Comparison of ENCODE assay signal across 1 fruit fly cellular context in genomic region chrX:3880645-3881316, dm6.
TF ChIP-seq lines count a peak whose summit lies in the region.

Gene VhaAC39-1, plus strand, starts transcription at chrX:3880748.

TF ChIP-seq in whole organism, embryonic, 481 proteins besides CTCF, POLR2A, EP300 and RAD21 (continued from another document):
- TF ChIP-seq scrt (GFP tag; optimal IDR thresholded peaks at IDR 0.05; lab: Kevin White, UChicago) (no peak), CG13287 (GFP tag; IDR thresholded peaks at IDR 0.05; lab: Robert Waterston, UW; ENCODE audit: partially characterized antibody) (peak; percentile 23; the same call in 1 of the 2 replicates), Dp (GFP tag; optimal IDR thresholded peaks at IDR 0.05; lab: Kevin White, UChicago) (peak; percentile 45), crp (GFP tag; optimal IDR thresholded peaks at IDR 0.05; lab: Kevin White, UChicago) (peak in 1 of 2 experiments; percentile 71), zfh1 (GFP tag; IDR thresholded peaks at IDR 0.05; lab: Robert Waterston, UW) (no peak), exex (tag; optimal IDR thresholded peaks at IDR 0.05; lab: Kevin White, UChicago) (no peak), chif (GFP tag; optimal IDR thresholded peaks at IDR 0.05; lab: Kevin White, UChicago) (no peak), Sry-δ (GFP tag; optimal IDR thresholded peaks at IDR 0.05; lab: Kevin White, UChicago) (no peak), CG32772 (GFP tag; IDR thresholded peaks at IDR 0.05; lab: Robert Waterston, UW) (no peak), Usf (GFP tag; optimal IDR thresholded peaks at IDR 0.05; lab: Kevin White, UChicago) (peak; percentile 43), YL-1 (GFP tag; optimal IDR thresholded peaks at IDR 0.05; lab: Kevin White, UChicago) (peak; percentile 92), CG4282 (GFP tag; optimal IDR thresholded peaks at IDR 0.05; lab: Kevin White, UChicago) (no peak), pfk (GFP tag; optimal IDR thresholded peaks at IDR 0.05; lab: Kevin White, UChicago) (no peak), CG18476 (GFP tag; optimal IDR thresholded peaks at IDR 0.05; lab: Kevin White, UChicago) (no peak), CG17829 (tag; optimal IDR thresholded peaks at IDR 0.05; lab: Kevin White, UChicago) (peak; percentile 21), NfI (GFP tag; optimal IDR thresholded peaks at IDR 0.05; lab: Kevin White, UChicago) (no peak), ken (GFP tag; IDR thresholded peaks at IDR 0.05; lab: Robert Waterston, UW) (no peak), CG10366 (GFP tag; IDR thresholded peaks at IDR 0.05; lab: Robert Waterston, UW) (no peak), stwl (tag; optimal IDR thresholded peaks at IDR 0.05; lab: Kevin White, UChicago) (peak; percentile 27), Bdp1 (GFP tag; optimal IDR thresholded peaks at IDR 0.05; lab: Kevin White, UChicago) (no peak), lola (GFP tag; optimal IDR thresholded peaks at IDR 0.05; lab: Kevin White, UChicago) (no peak), eve (GFP tag; optimal IDR thresholded peaks at IDR 0.05; lab: Kevin White, UChicago) (no peak), grn (GFP tag; optimal IDR thresholded peaks at IDR 0.05; lab: Kevin White, UChicago) (no peak), Camta (GFP tag; optimal IDR thresholded peaks at IDR 0.05; lab: Kevin White, UChicago) (no peak), pb (GFP tag; optimal IDR thresholded peaks at IDR 0.05; lab: Kevin White, UChicago) (no peak), aop (GFP tag; IDR thresholded peaks at IDR 0.05; lab: Robert Waterston, UW) (no peak), Blimp-1 (GFP tag; optimal IDR thresholded peaks at IDR 0.05; lab: Kevin White, UChicago) (no peak), usp (GFP tag; optimal IDR thresholded peaks at IDR 0.05; lab: Kevin White, UChicago) (no peak), nerfin-1 (tag; optimal IDR thresholded peaks at IDR 0.05; lab: Kevin White, UChicago) (no peak), Hsf (GFP tag; optimal IDR thresholded peaks at IDR 0.05; lab: Kevin White, UChicago) (no peak), CG10462 (GFP tag; optimal IDR thresholded peaks at IDR 0.05; lab: Kevin White, UChicago) (no peak), CG8478 (optimal IDR thresholded peaks at IDR 0.05; lab: Kevin White, UChicago) (peak; percentile 37), HLH4C (GFP tag; IDR thresholded peaks at IDR 0.05; lab: Robert Waterston, UW; ENCODE audit: partially characterized antibody) (0 out of 3 replicates have a peak, but pooled peaks have one; percentile 11), NFAT (GFP tag; IDR thresholded peaks at IDR 0.05; lab: Robert Waterston, UW) (no peak), CG1529 (GFP tag; optimal IDR thresholded peaks at IDR 0.05; lab: Kevin White, UChicago) (no peak), chm (GFP tag; IDR thresholded peaks at IDR 0.05; lab: Robert Waterston, UW) (no peak), gfzf (GFP tag; optimal IDR thresholded peaks at IDR 0.05; lab: Kevin White, UChicago) (peak; percentile 68), Nf-YA (GFP tag; IDR thresholded peaks at IDR 0.05; lab: Robert Waterston, UW) (no peak), CG9797 (GFP tag; optimal IDR thresholded peaks at IDR 0.05; lab: Kevin White, UChicago) (peak; percentile 31), CG15073 (GFP tag; optimal IDR thresholded peaks at IDR 0.05; lab: Kevin White, UChicago) (no peak), CG2120 (GFP tag; optimal IDR thresholded peaks at IDR 0.05; lab: Kevin White, UChicago) (no peak), fd64A (GFP tag; optimal IDR thresholded peaks at IDR 0.05; lab: Kevin White, UChicago) (no peak), croc (GFP tag; conservative IDR thresholded peaks at IDR 0.05; lab: Robert Waterston, UW) (no peak), Chrac-16 (GFP tag; optimal IDR thresholded peaks at IDR 0.05; lab: Kevin White, UChicago) (no peak), CG2678 (tag; optimal IDR thresholded peaks at IDR 0.05; lab: Kevin White, UChicago) (no peak), TFAM (GFP tag; optimal IDR thresholded peaks at IDR 0.05; lab: Kevin White, UChicago) (no peak), CG14667 (GFP tag; IDR thresholded peaks at IDR 0.05; lab: Robert Waterston, UW) (no peak), cg (GFP tag; optimal IDR thresholded peaks at IDR 0.05; lab: Kevin White, UChicago) (peak; percentile 83), Six4 (GFP tag; optimal IDR thresholded peaks at IDR 0.05; lab: Kevin White, UChicago) (no peak), CG10959 (GFP tag; IDR thresholded peaks at IDR 0.05; lab: Robert Waterston, UW) (no peak), Dad (GFP tag; optimal IDR thresholded peaks at IDR 0.05; lab: Kevin White, UChicago) (no peak), ro (GFP tag; IDR thresholded peaks at IDR 0.05; lab: Robert Waterston, UW) (no peak), caup (GFP tag; optimal IDR thresholded peaks at IDR 0.05; lab: Kevin White, UChicago; ENCODE audit: severe bottlenecking) (no peak), CG8388 (GFP tag; optimal IDR thresholded peaks at IDR 0.05; lab: Kevin White, UChicago) (no peak), ac (GFP tag; optimal IDR thresholded peaks at IDR 0.05; lab: Kevin White, UChicago) (no peak), CG7271 (tag; optimal IDR thresholded peaks at IDR 0.05; lab: Kevin White, UChicago) (no peak), MESR4 (GFP tag; optimal IDR thresholded peaks at IDR 0.05; lab: Kevin White, UChicago) (peak; percentile 92), Ssrp (tag; optimal IDR thresholded peaks at IDR 0.05; lab: Kevin White, UChicago) (no peak), Myb (GFP tag; optimal IDR thresholded peaks at IDR 0.05; lab: Kevin White, UChicago) (peak; percentile 53), CG3407 (GFP tag; optimal IDR thresholded peaks at IDR 0.05; lab: Kevin White, UChicago) (no peak), CG11456 (GFP tag; IDR thresholded peaks at IDR 0.05; lab: Robert Waterston, UW) (no peak), sob (GFP tag; IDR thresholded peaks at IDR 0.05; lab: Robert Waterston, UW) (no peak), zen (tag; optimal IDR thresholded peaks at IDR 0.05; lab: Kevin White, UChicago) (no peak), CG18619 (GFP tag; optimal IDR thresholded peaks at IDR 0.05; lab: Kevin White, UChicago) (no peak), jigr1 (GFP tag; IDR thresholded peaks at IDR 0.05; lab: Robert Waterston, UW) (no peak), NC2β (GFP tag; optimal IDR thresholded peaks at IDR 0.05; lab: Kevin White, UChicago) (no peak), CG15479 (GFP tag; optimal IDR thresholded peaks at IDR 0.05; lab: Kevin White, UChicago) (peak; percentile 26), CG10565 (GFP tag; optimal IDR thresholded peaks at IDR 0.05; lab: Kevin White, UChicago) (no peak), Ets97D (GFP tag; optimal IDR thresholded peaks at IDR 0.05; lab: Kevin White, UChicago) (peak; percentile 40), Sin3A (optimal IDR thresholded peaks at IDR 0.05; lab: Kevin White, UChicago) (peak; percentile 7), CG2889 (GFP tag; IDR thresholded peaks at IDR 0.05; lab: Robert Waterston, UW) (no peak), BEAF-32 (GFP tag; optimal IDR thresholded peaks at IDR 0.05; lab: Kevin White, UChicago) (peak; percentile 20), CG5180 (GFP tag; optimal IDR thresholded peaks at IDR 0.05; lab: Kevin White, UChicago) (peak; percentile 8), pho (GFP tag; optimal IDR thresholded peaks at IDR 0.05; lab: Kevin White, UChicago) (no peak), CG16813 (GFP tag; IDR thresholded peaks at IDR 0.05; lab: Robert Waterston, UW; ENCODE audit: partially characterized antibody) (no peak), CG9876 (GFP tag; optimal IDR thresholded peaks at IDR 0.05; lab: Kevin White, UChicago) (no peak), CG15601 (tag; optimal IDR thresholded peaks at IDR 0.05; lab: Kevin White, UChicago) (no peak), CG16863 (GFP tag; optimal IDR thresholded peaks at IDR 0.05; lab: Kevin White, UChicago) (no peak), CG3163 (GFP tag; optimal IDR thresholded peaks at IDR 0.05; lab: Kevin White, UChicago) (no peak), HLH54F (GFP tag; optimal IDR thresholded peaks at IDR 0.05; lab: Kevin White, UChicago) (no peak), CG7786 (GFP tag; optimal IDR thresholded peaks at IDR 0.05; lab: Kevin White, UChicago) (no peak), wdn (GFP tag; IDR thresholded peaks at IDR 0.05; lab: Robert Waterston, UW) (no peak), D (optimal IDR thresholded peaks at IDR 0.05; lab: Kevin White, UChicago) (peak; percentile 44), D (GFP tag; optimal IDR thresholded peaks at IDR 0.05; lab: Kevin White, UChicago) (no peak), CG11093 (GFP tag; IDR thresholded peaks at IDR 0.05; lab: Robert Waterston, UW) (no peak), sna (GFP tag; IDR thresholded peaks at IDR 0.05; lab: Robert Waterston, UW; ENCODE audit: partially characterized antibody) (no peak), E2f1 (GFP tag; IDR thresholded peaks at IDR 0.05; lab: Robert Waterston, UW) (no peak), pzg (GFP tag; optimal IDR thresholded peaks at IDR 0.05; lab: Kevin White, UChicago) (peak; percentile 67), bab2 (GFP tag; optimal IDR thresholded peaks at IDR 0.05; lab: Kevin White, UChicago) (no peak), CG16779 (GFP tag; IDR thresholded peaks at IDR 0.05; lab: Robert Waterston, UW) (no peak), CG2199 (GFP tag; IDR thresholded peaks at IDR 0.05; lab: Robert Waterston, UW) (no peak), CG6683 (GFP tag; optimal IDR thresholded peaks at IDR 0.05; lab: Kevin White, UChicago) (no peak), Fer1 (GFP tag; optimal IDR thresholded peaks at IDR 0.05; lab: Kevin White, UChicago) (no peak), CG17802 (tag; optimal IDR thresholded peaks at IDR 0.05; lab: Kevin White, UChicago) (no peak), CG1832 (GFP tag; optimal IDR thresholded peaks at IDR 0.05; lab: Kevin White, UChicago) (no peak), CG6272 (GFP tag; IDR thresholded peaks at IDR 0.05; lab: Robert Waterston, UW) (no peak), tup (GFP tag; optimal IDR thresholded peaks at IDR 0.05; lab: Kevin White, UChicago) (no peak), tap (tag; optimal IDR thresholded peaks at IDR 0.05; lab: Kevin White, UChicago) (no peak), salm (tag; optimal IDR thresholded peaks at IDR 0.05; lab: Kevin White, UChicago) (no peak), CG7987 (GFP tag; optimal IDR thresholded peaks at IDR 0.05; lab: Kevin White, UChicago) (no peak), CG4617 (GFP tag; optimal IDR thresholded peaks at IDR 0.05; lab: Kevin White, UChicago; ENCODE audit: borderline replicate concordance) (peak; percentile 62), CG8290 (GFP tag; optimal IDR thresholded peaks at IDR 0.05; lab: Kevin White, UChicago) (no peak), CG8290 (tag; optimal IDR thresholded peaks at IDR 0.05; lab: Kevin White, UChicago) (peak in 1 of 2 experiments; percentile 10), sug (tag; optimal IDR thresholded peaks at IDR 0.05; lab: Kevin White, UChicago) (peak; percentile 1), CG13775 (GFP tag; optimal IDR thresholded peaks at IDR 0.05; lab: Kevin White, UChicago) (no peak), Lpt (GFP tag; optimal IDR thresholded peaks at IDR 0.05; lab: Kevin White, UChicago) (no peak), ap (GFP tag; IDR thresholded peaks at IDR 0.05; lab: Robert Waterston, UW) (no peak), GATAe (GFP tag; conservative IDR thresholded peaks at IDR 0.05; lab: Robert Waterston, UW) (no peak), zfh2 (GFP tag; optimal IDR thresholded peaks at IDR 0.05; lab: Kevin White, UChicago) (no peak), CG17359 (tag; optimal IDR thresholded peaks at IDR 0.05; lab: Kevin White, UChicago) (no peak), Sox102F (GFP tag; optimal IDR thresholded peaks at IDR 0.05; lab: Kevin White, UChicago) (no peak), Vsx1 (GFP tag; optimal IDR thresholded peaks at IDR 0.05; lab: Kevin White, UChicago) (no peak), Oaz (GFP tag; IDR thresholded peaks at IDR 0.05; lab: Robert Waterston, UW) (no peak), lbe (GFP tag; optimal IDR thresholded peaks at IDR 0.05; lab: Kevin White, UChicago) (no peak), otp (GFP tag; IDR thresholded peaks at IDR 0.05; lab: Robert Waterston, UW) (no peak), pnt (GFP tag; optimal IDR thresholded peaks at IDR 0.05; lab: Kevin White, UChicago) (no peak), hb (GFP tag; IDR thresholded peaks at IDR 0.05; lab: Robert Waterston, UW; ENCODE audit: partially characterized antibody) (no peak), Fer3 (tag; optimal IDR thresholded peaks at IDR 0.05; lab: Kevin White, UChicago) (no peak), CG1603 (tag; optimal IDR thresholded peaks at IDR 0.05; lab: Kevin White, UChicago) (peak; percentile 37), CG9817 (tag; optimal IDR thresholded peaks at IDR 0.05; lab: Kevin White, UChicago) (no peak), ERR (GFP tag; optimal IDR thresholded peaks at IDR 0.05; lab: Kevin White, UChicago) (no peak), CG3065 (GFP tag; optimal IDR thresholded peaks at IDR 0.05; lab: Kevin White, UChicago) (no peak)
TF ChIP-seq in whole organism, embryonic: peak in this region for 33.
